Worm (Caenorhabditis elegans) whole organism, late embryonic: ENCODE results near the gene C14A4.8.

ENCODE experiments used
- ceh-31 ChIP-seq: sonication (generic microtip); optimal IDR thresholded peaks from 2 replicates; lab custom pipeline; 2016; ENCODE audit warnings: missing genetic modification characterization, missing compliant biosample characterization
- fkh-6 ChIP-seq: sonication (generic microtip); optimal IDR thresholded peaks from 2 replicates; lab custom pipeline; 2016; ENCODE audit warnings: missing genetic modification characterization, missing compliant biosample characterization
- mec-3 ChIP-seq: sonication (generic microtip); optimal IDR thresholded peaks from 2 replicates; lab custom pipeline; 2016; ENCODE audit warnings: borderline replicate concordance, missing genetic modification characterization, missing compliant biosample characterization
- pha-4 ChIP-seq: fragments of 150-350 bp; optimal IDR thresholded peaks from 2 replicates; lab custom pipeline; 2018; ENCODE audit warnings: missing biosample characterization, missing genetic modification reagents, missing genetic modification characterization
- tbx-2 ChIP-seq: sonication (generic microtip); optimal IDR thresholded peaks from 2 replicates; lab custom pipeline; 2016; ENCODE audit warnings: missing genetic modification characterization, missing compliant biosample characterization
- tbx-7 ChIP-seq: sonication (generic microtip); optimal IDR thresholded peaks from 2 replicates; lab custom pipeline; 2016; ENCODE audit warnings: missing genotype, missing genetic modification characterization, missing compliant biosample characterization

DNA sequence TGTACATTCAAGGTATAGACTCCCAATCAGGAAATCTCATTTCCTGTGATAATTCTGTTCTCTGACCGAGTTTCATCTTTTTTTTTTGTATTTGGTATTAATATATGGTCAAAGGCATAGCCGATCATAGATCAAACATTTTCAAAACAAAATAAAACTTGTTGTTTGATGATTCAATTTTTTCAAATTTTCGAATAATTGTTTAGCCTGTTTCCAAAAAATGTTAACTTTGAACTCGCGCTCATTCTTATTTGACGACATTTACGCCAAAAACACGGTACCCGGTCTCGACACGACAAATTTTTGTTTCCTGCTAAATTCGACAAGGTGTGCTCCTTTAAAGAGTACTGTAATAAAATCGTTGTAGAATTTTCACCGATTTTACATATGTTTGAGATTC lies 10.9 kb upstream of the C14A4.8 start:
- TF ChIP-seq ceh-31 (tag; lab: Kevin White, UChicago): no peak
- TF ChIP-seq fkh-6 (tag; lab: Kevin White, UChicago): no peak
- TF ChIP-seq mec-3: no peak
- no peak for TF ChIP-seq pha-4 (tag; lab: Kevin White, UChicago)
- no peak for TF ChIP-seq tbx-7 (tag; lab: Kevin White, UChicago)
- no peak for TF ChIP-seq tbx-2
